Fruit fly (Drosophila melanogaster) whole organism, pupa: ENCODE measurements around the gene Surf1.
A peak's percentile ranks its signal among the peaks of the same experiment; 100 is the strongest.

Source experiments
- CG10348 ChIP-seq: fragments of 200-800 bp; sonication (Bioruptor generic); IDR thresholded peaks from 2 replicates; pipeline ENCODE4 v1.3.6; 2022; ENCODE audit warnings: missing biosample characterization, missing genetic modification characterization
- CG12605 ChIP-seq: fragments of 200-800 bp; sonication (Bioruptor generic); IDR thresholded peaks from 2 replicates; pipeline ENCODE4 v1.3.6; 2022; ENCODE audit warnings: missing biosample characterization, missing genetic modification characterization
- CG13204 ChIP-seq: fragments of 200-800 bp; sonication (Bioruptor generic); optimal IDR thresholded peaks from 2 replicates; lab custom pipeline; 2018; ENCODE audit warnings: missing biosample characterization, mild to moderate bottlenecking, missing genetic modification characterization, moderate library complexity
- CG14655 ChIP-seq: fragments of 200-800 bp; sonication (Bioruptor generic); optimal IDR thresholded peaks from 3 replicates; lab custom pipeline; 2017; ENCODE audit warnings: mild to moderate bottlenecking, missing biosample characterization, missing genetic modification reagents, missing genetic modification characterization
- CG15710 ChIP-seq: fragments of 200-800 bp; sonication (Bioruptor generic); optimal IDR thresholded peaks from 2 replicates; lab custom pipeline; 2018; ENCODE audit warnings: missing biosample characterization, mild to moderate bottlenecking, missing genetic modification characterization, moderate library complexity
- CG17806 ChIP-seq: fragments of 200-800 bp; sonication (Bioruptor generic); optimal IDR thresholded peaks from 2 replicates; lab custom pipeline; 2018; ENCODE audit warnings: missing biosample characterization, mild to moderate bottlenecking, missing genetic modification characterization, moderate library complexity
- CG32121 ChIP-seq: fragments of 200-800 bp; sonication (Bioruptor generic); IDR thresholded peaks from 2 replicates; pipeline ENCODE4 v1.3.6; 2022; ENCODE audit warnings: missing biosample characterization, missing genetic modification characterization
- CG34367 ChIP-seq: fragments of 200-800 bp; sonication (Bioruptor generic); optimal IDR thresholded peaks from 2 replicates; lab custom pipeline; 2018; ENCODE audit warnings: missing biosample characterization, mild to moderate bottlenecking, missing genetic modification characterization
- CG4496 ChIP-seq: fragments of 200-800 bp; sonication (Bioruptor generic); IDR thresholded peaks from 3 replicates; pipeline ENCODE4 v1.3.6; 2022; ENCODE audit warnings: missing biosample characterization, missing genetic modification characterization
- CG8159 ChIP-seq: fragments of 200-800 bp; sonication (Bioruptor generic); optimal IDR thresholded peaks from 3 replicates; lab custom pipeline; 2018; ENCODE audit warnings: missing biosample characterization, mild to moderate bottlenecking, missing genetic modification characterization, moderate library complexity
- CG8301 ChIP-seq: fragments of 200-800 bp; sonication (Bioruptor generic); optimal IDR thresholded peaks from 2 replicates; lab custom pipeline; 2018; ENCODE audit warnings: missing biosample characterization, mild to moderate bottlenecking, missing genetic modification characterization
- CG9948 ChIP-seq: fragments of 200-800 bp; sonication (Bioruptor generic); optimal IDR thresholded peaks from 2 replicates; lab custom pipeline; 2018; ENCODE audit warnings: missing biosample characterization, mild to moderate bottlenecking, missing genetic modification characterization, moderate library complexity
- D1 ChIP-seq: fragments of 200-800 bp; sonication (Bioruptor generic); optimal IDR thresholded peaks from 2 replicates; lab custom pipeline; 2018; ENCODE audit warnings: missing biosample characterization, mild to moderate bottlenecking, missing genetic modification characterization, moderate library complexity
- EcR ChIP-seq: fragments of 200-800 bp; sonication (Bioruptor generic); optimal IDR thresholded peaks from 3 replicates; lab custom pipeline; 2019; ENCODE audit warnings: missing biosample characterization, missing genetic modification characterization, mild to moderate bottlenecking, moderate library complexity, missing genetic modification reagents
- Ets98B ChIP-seq: fragments of 200-800 bp; sonication (Bioruptor generic); IDR thresholded peaks from 2 replicates; pipeline ENCODE4 v1.3.6; 2022; ENCODE audit warnings: missing biosample characterization, missing genetic modification characterization
- Pif1A ChIP-seq: fragments of 200-800 bp; sonication (Bioruptor generic); optimal IDR thresholded peaks from 3 replicates; lab custom pipeline; 2016; ENCODE audit warnings: missing biosample characterization, missing genetic modification characterization
- Pif1B ChIP-seq: fragments of 200-800 bp; sonication (Bioruptor generic); optimal IDR thresholded peaks from 3 replicates; lab custom pipeline; 2016; ENCODE audit warnings: missing biosample characterization, missing genetic modification characterization
- Snoo ChIP-seq: fragments of 200-800 bp; sonication (Bioruptor generic); optimal IDR thresholded peaks from 3 replicates; lab custom pipeline; 2017; ENCODE audit warnings: missing biosample characterization, mild to moderate bottlenecking, missing genetic modification characterization, inconsistent platforms
- fd96Ca ChIP-seq: fragments of 200-800 bp; sonication (Bioruptor generic); IDR thresholded peaks from 3 replicates; pipeline ENCODE4 v1.3.6; 2022; ENCODE audit warnings: missing biosample characterization, missing genetic modification characterization
- gl ChIP-seq: fragments of 200-800 bp; sonication (Bioruptor generic); optimal IDR thresholded peaks from 2 replicates; lab custom pipeline; 2018; ENCODE audit warnings: missing biosample characterization, mild to moderate bottlenecking, missing genetic modification characterization
- rn ChIP-seq: fragments of 200-800 bp; sonication (Bioruptor generic); IDR thresholded peaks from 2 replicates; pipeline ENCODE4 v1.3.6; 2022; ENCODE audit warnings: missing biosample characterization, missing genetic modification characterization

Gene Surf1

DNA sequence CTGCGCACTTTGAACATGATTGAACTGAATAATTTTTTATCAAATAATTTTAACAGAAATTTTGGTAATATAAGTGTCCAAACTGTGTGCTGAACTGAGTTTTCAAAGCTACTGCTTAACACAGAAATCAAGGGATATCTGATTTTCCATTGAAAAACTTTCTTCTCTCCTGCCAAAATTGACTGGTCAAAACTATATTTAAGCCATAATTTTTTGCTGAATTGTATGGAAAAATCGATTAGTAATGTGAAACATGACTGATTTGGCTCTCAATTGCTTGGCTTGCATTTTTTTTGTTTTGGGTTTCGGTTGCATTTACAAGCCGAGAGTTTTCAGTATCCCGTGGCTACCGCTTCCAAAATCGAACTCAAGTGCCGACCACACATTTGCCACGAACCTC is 26.3 kb downstream of the Surf1 start, which contains the start of the genes CG32388 and CG43439:
TSS of gene CG32388 (minus strand) at position 101 of the 400 bp plus-strand sequence.
TSS of gene CG43439 (minus strand) at position 101 of the 400 bp plus-strand sequence.
- TF ChIP-seq CG4496 (GFP tag; lab: Robert Waterston, UW) (no peak), CG17806 (tag; lab: Kevin White, UChicago) (no peak), CG14655 (GFP tag; lab: Kevin White, UChicago) (no peak), Snoo (tag; lab: Kevin White, UChicago) (no peak), CG8159 (tag; lab: Kevin White, UChicago) (no peak), D1 (tag; lab: Kevin White, UChicago) (no peak), EcR (GFP tag; lab: Kevin White, UChicago) (no peak), rn (GFP tag; lab: Robert Waterston, UW) (no peak), CG9948 (no peak), CG10348 (no peak), CG12605 (GFP tag; lab: Robert Waterston, UW) (no peak), CG34367 (tag; lab: Kevin White, UChicago) (no peak), CG32121 (GFP tag; lab: Robert Waterston, UW) (no peak), CG8301 (tag; lab: Kevin White, UChicago) (no peak), CG13204 (GFP tag; lab: Kevin White, UChicago) (no peak)

dm6 chr3L:6988942-6989569 is 30.9 kb downstream of the Surf1 start:
- peak; percentile 67 for TF ChIP-seq CG17806 (tag; lab: Kevin White, UChicago)
- TF ChIP-seq Pif1B (GFP tag; lab: Kevin White, UChicago) = peak; percentile 51
- TF ChIP-seq fd96Ca (GFP tag; lab: Robert Waterston, UW) = peak; percentile 63; the same call in 1 of the 3 replicates
- peak; percentile 43 for TF ChIP-seq Pif1A (GFP tag; lab: Kevin White, UChicago)
- TF ChIP-seq CG15710 (tag; lab: Kevin White, UChicago) = peak; percentile 76
- peak; percentile 76 for TF ChIP-seq CG9948
- TF ChIP-seq D1 (tag; lab: Kevin White, UChicago) = peak; percentile 53
- TF ChIP-seq rn (GFP tag; lab: Robert Waterston, UW) = 0 out of 2 replicates have a peak, but pooled peaks have one; percentile 19
- TF ChIP-seq CG13204 (GFP tag; lab: Kevin White, UChicago) = peak; percentile 63
- TF ChIP-seq CG14655 (GFP tag; lab: Kevin White, UChicago) = peak; percentile 92
- TF ChIP-seq gl = peak; percentile 13
- 0 out of 3 replicates have a peak, but pooled peaks have one; percentile 28 for TF ChIP-seq CG4496 (GFP tag; lab: Robert Waterston, UW)
- TF ChIP-seq CG8301 (tag; lab: Kevin White, UChicago) = peak; percentile 81
- peak; percentile 91 for TF ChIP-seq CG8159 (tag; lab: Kevin White, UChicago)
- TF ChIP-seq CG12605 (GFP tag; lab: Robert Waterston, UW) = no peak
- peak; percentile 78 for TF ChIP-seq CG32121 (GFP tag; lab: Robert Waterston, UW)
- no peak for TF ChIP-seq EcR (GFP tag; lab: Kevin White, UChicago)
- TF ChIP-seq CG34367 (tag; lab: Kevin White, UChicago) = peak; percentile 30
- peak; percentile 57 for TF ChIP-seq Ets98B (GFP tag; lab: Robert Waterston, UW)
- TF ChIP-seq CG10348 = 0 out of 2 replicates have a peak, but pooled peaks have one; percentile 6
- peak; percentile 76 for TF ChIP-seq Snoo (tag; lab: Kevin White, UChicago)

dm6 chr3L:6990288-6990687 is 32.1 kb downstream of the Surf1 start, which contains the start of gene bin:
bin (plus strand) TSS chr3L:6990622.
- TF ChIP-seq CG34367 (tag; lab: Kevin White, UChicago) (no peak), CG8159 (tag; lab: Kevin White, UChicago) (no peak), CG4496 (GFP tag; lab: Robert Waterston, UW) (no peak), D1 (tag; lab: Kevin White, UChicago) (no peak)

DNA sequence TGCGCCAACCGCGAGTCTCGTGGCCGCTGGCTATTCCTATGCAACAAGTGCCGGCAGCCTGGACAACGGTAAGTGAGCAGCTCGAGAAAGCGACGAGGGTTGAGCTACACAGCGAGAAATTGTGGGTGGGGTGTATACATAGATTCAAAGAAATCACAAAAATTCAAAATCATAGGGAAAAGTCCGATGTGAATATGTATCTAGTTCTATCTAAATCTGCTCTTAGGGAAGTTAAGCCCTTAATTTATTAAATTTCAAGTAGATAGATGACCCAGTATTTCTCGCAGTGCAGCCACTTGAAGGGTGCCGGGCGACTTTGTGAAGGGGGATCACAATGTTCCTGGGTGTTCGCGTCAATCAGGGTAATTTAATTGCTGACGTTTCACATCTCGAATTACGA is 35.2 kb downstream of the Surf1 start:
- no peak for TF ChIP-seq CG9948
- TF ChIP-seq CG10348 = no peak
- TF ChIP-seq D1 (tag; lab: Kevin White, UChicago) = no peak
- no peak for TF ChIP-seq CG34367 (tag; lab: Kevin White, UChicago)
- TF ChIP-seq gl = no peak
- TF ChIP-seq CG8301 (tag; lab: Kevin White, UChicago) = no peak
- no peak for TF ChIP-seq CG13204 (GFP tag; lab: Kevin White, UChicago)
- TF ChIP-seq CG15710 (tag; lab: Kevin White, UChicago) = no peak
- TF ChIP-seq CG4496 (GFP tag; lab: Robert Waterston, UW) = no peak
- no peak for TF ChIP-seq fd96Ca (GFP tag; lab: Robert Waterston, UW)
- TF ChIP-seq CG8159 (tag; lab: Kevin White, UChicago) = no peak
- TF ChIP-seq CG32121 (GFP tag; lab: Robert Waterston, UW) = no peak
- TF ChIP-seq EcR (GFP tag; lab: Kevin White, UChicago) = no peak
- TF ChIP-seq CG14655 (GFP tag; lab: Kevin White, UChicago) = no peak
- no peak for TF ChIP-seq rn (GFP tag; lab: Robert Waterston, UW)
- TF ChIP-seq Ets98B (GFP tag; lab: Robert Waterston, UW) = no peak

DNA sequence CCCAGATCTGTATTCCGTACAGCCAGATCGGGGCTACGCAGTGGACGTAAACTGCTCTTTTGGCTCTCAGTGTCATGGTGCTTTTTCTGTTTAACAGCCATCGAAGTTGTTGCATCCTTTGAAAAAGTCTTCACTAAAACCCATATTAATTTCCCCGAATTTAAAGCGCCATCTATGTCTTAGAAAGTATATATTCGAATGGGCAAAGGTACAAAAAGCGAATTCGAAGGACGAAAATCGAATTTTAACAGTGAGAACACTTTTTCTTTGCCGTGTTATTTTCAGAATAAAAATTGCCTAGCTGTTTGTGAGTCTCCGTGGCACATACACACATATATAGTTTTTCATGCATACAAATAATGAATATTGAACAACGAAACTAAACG is 37.2 kb downstream of the Surf1 start:
- TF ChIP-seq CG8159 (tag; lab: Kevin White, UChicago) (no peak), CG14655 (GFP tag; lab: Kevin White, UChicago) (no peak), CG12605 (GFP tag; lab: Robert Waterston, UW) (no peak), Pif1A (GFP tag; lab: Kevin White, UChicago) (no peak), EcR (GFP tag; lab: Kevin White, UChicago) (no peak), CG17806 (tag; lab: Kevin White, UChicago) (no peak), CG4496 (GFP tag; lab: Robert Waterston, UW) (no peak), gl (no peak), rn (GFP tag; lab: Robert Waterston, UW) (no peak), CG15710 (tag; lab: Kevin White, UChicago) (no peak), CG34367 (tag; lab: Kevin White, UChicago) (no peak), CG10348 (no peak), CG13204 (GFP tag; lab: Kevin White, UChicago) (no peak), Ets98B (GFP tag; lab: Robert Waterston, UW) (no peak), Pif1B (GFP tag; lab: Kevin White, UChicago) (no peak), CG9948 (no peak), fd96Ca (GFP tag; lab: Robert Waterston, UW) (no peak), CG32121 (GFP tag; lab: Robert Waterston, UW) (no peak)
